Worm (Caenorhabditis elegans) whole organism, young adult: ENCODE results near the gene T08A11.1.
A peak's percentile ranks its signal among the peaks of the same experiment; 100 is the strongest.

Source experiments
- D2030.7 ChIP-seq: fragments of 200-800 bp; sonication (Bioruptor generic); IDR thresholded peaks from 2 replicates; pipeline ENCODE4 v1.3.6; 2022; ENCODE audit warnings: missing genetic modification reagents, missing genetic modification characterization, missing compliant biosample characterization
- F10E7.11 ChIP-seq: sonication (generic microtip); optimal IDR thresholded peaks from 2 replicates; lab custom pipeline; 2017; ENCODE audit warnings: mild to moderate bottlenecking, missing genetic modification characterization, moderate library complexity, missing compliant biosample characterization
- F49E8.2 ChIP-seq: sonication (generic microtip); optimal IDR thresholded peaks from 3 replicates; lab custom pipeline; 2017; ENCODE audit warnings: missing genetic modification characterization, mild to moderate bottlenecking, missing compliant biosample characterization, antibody characterized with exemption, moderate library complexity; ENCODE audit not compliant: insufficient read depth
- F57A8.1 ChIP-seq: fragments of 200-800 bp; sonication (Bioruptor generic); optimal IDR thresholded peaks from 2 replicates; lab custom pipeline; 2018; ENCODE audit warnings: mild to moderate bottlenecking, missing genetic modification characterization, moderate library complexity, missing compliant biosample characterization
- K12H6.12 ChIP-seq: fragments of 200-800 bp; sonication (Bioruptor generic); optimal IDR thresholded peaks from 2 replicates; lab custom pipeline; 2018; ENCODE audit warnings: mild to moderate bottlenecking, missing genetic modification characterization, missing compliant biosample characterization
- T26A5.8 ChIP-seq: sonication (generic microtip); optimal IDR thresholded peaks from 2 replicates; lab custom pipeline; 2016; ENCODE audit warnings: missing genetic modification characterization, missing compliant biosample characterization
- Y53F4B.3 ChIP-seq: fragments of 200-800 bp; sonication (Bioruptor generic); IDR thresholded peaks from 2 replicates; pipeline ENCODE4 v1.3.6; 2022; ENCODE audit warnings: missing genetic modification reagents, missing genetic modification characterization, missing compliant biosample characterization
- attf-6 ChIP-seq: fragments of 200-800 bp; sonication (Bioruptor generic); IDR thresholded peaks from 2 replicates; pipeline ENCODE4 v1.3.6; 2022; ENCODE audit warnings: missing genetic modification reagents, missing genetic modification characterization, missing compliant biosample characterization
- bed-2 ChIP-seq: fragments of 200-800 bp; sonication (Bioruptor generic); IDR thresholded peaks from 2 replicates; pipeline ENCODE4 v1.3.6; 2022; ENCODE audit warnings: missing genetic modification reagents, missing genetic modification characterization, missing compliant biosample characterization
- ceh-27 ChIP-seq: fragments of 200-800 bp; sonication (Bioruptor generic); optimal IDR thresholded peaks from 2 replicates; lab custom pipeline; 2018; ENCODE audit warnings: mild to moderate bottlenecking, missing genetic modification characterization, moderate library complexity, missing compliant biosample characterization
- ceh-79 ChIP-seq: sonication (generic microtip); optimal IDR thresholded peaks from 2 replicates; lab custom pipeline; 2017; ENCODE audit warnings: mild to moderate bottlenecking, missing genetic modification characterization, missing compliant biosample characterization
- chd-7 ChIP-seq: sonication (generic microtip); optimal IDR thresholded peaks from 2 replicates; lab custom pipeline; 2016; ENCODE audit warnings: mild to moderate bottlenecking, missing genetic modification characterization, moderate library complexity, missing compliant biosample characterization
- die-1 ChIP-seq: sonication (generic microtip); optimal IDR thresholded peaks from 2 replicates; lab custom pipeline; 2016; ENCODE audit warnings: missing genotype, mild to moderate bottlenecking, missing genetic modification characterization, missing compliant biosample characterization
- efl-1 ChIP-seq: fragments of 150-350 bp; optimal IDR thresholded peaks from 2 replicates; lab custom pipeline; 2014; ENCODE audit warnings: missing biosample characterization, missing genetic modification reagents, missing genetic modification characterization
- hrde-1 ChIP-seq: sonication (generic microtip); optimal IDR thresholded peaks from 2 replicates; lab custom pipeline; 2016; ENCODE audit warnings: missing genetic modification characterization, mild to moderate bottlenecking, missing compliant biosample characterization, moderate library complexity, missing genotype, missing genetic modification reagents, borderline replicate concordance
- lag-1 ChIP-seq: fragments of 200-800 bp; sonication (Bioruptor generic); IDR thresholded peaks from 2 replicates; pipeline ENCODE4 v1.3.6; 2022; ENCODE audit warnings: missing genetic modification reagents, missing genetic modification characterization, missing compliant biosample characterization
- let-526 ChIP-seq: fragments of 200-800 bp; sonication (Bioruptor generic); IDR thresholded peaks from 2 replicates; pipeline ENCODE4 v1.3.6; 2022; ENCODE audit warnings: missing genetic modification reagents, missing genetic modification characterization, missing compliant biosample characterization
- lin-26 ChIP-seq: fragments of 200-800 bp; sonication (Bioruptor generic); IDR thresholded peaks from 2 replicates; pipeline ENCODE4 v1.3.6; 2022; ENCODE audit warnings: missing genetic modification reagents, missing genetic modification characterization, missing compliant biosample characterization
- lin-35 ChIP-seq, 3 experiments: fragments of 150-350 bp in 2 of 3; sonication (generic microtip) in 1 of 3; optimal IDR thresholded peaks; 2 replicates each; lab custom pipeline; 2014 to 2018; ENCODE audit warnings: missing biosample characterization in 3 of 3, missing genetic modification characterization in 3 of 3, missing genetic modification reagents in 3 of 3
- lsy-27 ChIP-seq: sonication (generic microtip); optimal IDR thresholded peaks from 2 replicates; lab custom pipeline; 2017; ENCODE audit warnings: missing genetic modification characterization, mild to moderate bottlenecking, missing compliant biosample characterization, antibody characterized with exemption, missing genotype, borderline replicate concordance; ENCODE audit not compliant: insufficient read depth
- madf-10 ChIP-seq: sonication (generic microtip); optimal IDR thresholded peaks from 2 replicates; lab custom pipeline; 2016; ENCODE audit warnings: mild to moderate bottlenecking, missing genetic modification characterization, missing compliant biosample characterization
- madf-3 ChIP-seq: fragments of 200-800 bp; sonication (Bioruptor generic); IDR thresholded peaks from 2 replicates; pipeline ENCODE4 v1.3.6; 2022; ENCODE audit warnings: missing genetic modification reagents, missing genetic modification characterization, missing compliant biosample characterization
- mcd-1 ChIP-seq: fragments of 200-800 bp; sonication (Bioruptor generic); IDR thresholded peaks from 2 replicates; pipeline ENCODE4 v1.3.6; 2022; ENCODE audit warnings: missing genetic modification reagents, missing genetic modification characterization, missing compliant biosample characterization
- nhr-179 ChIP-seq: sonication (generic microtip); optimal IDR thresholded peaks from 2 replicates; lab custom pipeline; 2016; ENCODE audit warnings: mild to moderate bottlenecking, missing genetic modification characterization, missing compliant biosample characterization
- nhr-90 ChIP-seq: sonication (generic microtip); optimal IDR thresholded peaks from 2 replicates; lab custom pipeline; 2016; ENCODE audit warnings: missing genotype, mild to moderate bottlenecking, missing genetic modification characterization, missing compliant biosample characterization
- pha-4 ChIP-seq: fragments of 150-350 bp; sonication (generic microtip); optimal IDR thresholded peaks from 2 replicates; lab custom pipeline; 2014; ENCODE audit warnings: missing biosample characterization, missing genetic modification reagents, missing genetic modification characterization
- rcor-1 ChIP-seq: fragments of 200-800 bp; sonication (Bioruptor generic); IDR thresholded peaks from 2 replicates; pipeline ENCODE4 v1.3.6; 2022; ENCODE audit warnings: missing genetic modification reagents, missing genetic modification characterization, missing compliant biosample characterization
- sea-2 ChIP-seq: fragments of 200-800 bp; sonication (Bioruptor generic); IDR thresholded peaks from 2 replicates; pipeline ENCODE4 v1.3.6; 2022; ENCODE audit warnings: missing genetic modification characterization, missing compliant biosample characterization
- snpc-4 ChIP-seq, 5 experiments: fragments of 150-350 bp in 1 of 5; sonication (generic microtip) in 4 of 5; optimal IDR thresholded peaks; 2 replicates each; lab custom pipeline; 2014 to 2018; ENCODE audit warnings: missing genetic modification characterization in 5 of 5, missing biosample characterization in 3 of 5, antibody characterized with exemption in 2 of 5, mild to moderate bottlenecking in 2 of 5, missing compliant biosample characterization in 2 of 5, missing genotype in 2 of 5, moderate library complexity in 2 of 5, missing genetic modification reagents in 1 of 5
- somi-1 ChIP-seq: fragments of 200-800 bp; sonication (Bioruptor generic); optimal IDR thresholded peaks from 2 replicates; lab custom pipeline; 2018; ENCODE audit warnings: mild to moderate bottlenecking, missing genetic modification characterization, missing compliant biosample characterization
- tlf-1 ChIP-seq: fragments of 200-800 bp; sonication (Bioruptor generic); optimal IDR thresholded peaks from 2 replicates; lab custom pipeline; 2018; ENCODE audit warnings: mild to moderate bottlenecking, missing genetic modification characterization, missing compliant biosample characterization
- unc-130 ChIP-seq: sonication (generic microtip); optimal IDR thresholded peaks from 2 replicates; lab custom pipeline; 2016; ENCODE audit warnings: missing genetic modification reagents, missing genetic modification characterization, missing compliant biosample characterization
- zfh-2 ChIP-seq: fragments of 200-800 bp; sonication (Bioruptor generic); conservative IDR thresholded peaks from 2 replicates; pipeline ENCODE4 v1.3.6; 2022; ENCODE audit warnings: missing genetic modification reagents, missing genetic modification characterization, missing compliant biosample characterization
- ztf-25 ChIP-seq: fragments of 200-800 bp; sonication (Bioruptor generic); IDR thresholded peaks from 2 replicates; pipeline ENCODE4 v1.3.6; 2022; ENCODE audit warnings: missing genetic modification reagents, missing genetic modification characterization, missing compliant biosample characterization

T08A11.1 gene

ce11 chrIII:4280215-4281173 is 17.5 kb upstream of the T08A11.1 start, which contains the start of gene sup-26 (continued):
- TF ChIP-seq ceh-27 (GFP tag; lab: Kevin White, UChicago) (no peak), T26A5.8 (tag; lab: Kevin White, UChicago) (no peak), lin-26 (GFP tag; lab: Robert Waterston, UW) (no peak), K12H6.12 (tag; lab: Kevin White, UChicago) (peak; percentile 3), nhr-179 (no peak)

ce11 chrIII:4278203-4278602 is 15.3 kb upstream of the T08A11.1 start:
- TF ChIP-seq F49E8.2 (tag; lab: Kevin White, UChicago) (no peak), unc-130 (GFP tag; lab: Kevin White, UChicago) (no peak), attf-6 (no peak), ztf-25 (no peak), F57A8.1 (GFP tag; lab: Kevin White, UChicago) (no peak), efl-1 (GFP tag; lab: Kevin White, UChicago) (no peak), mcd-1 (GFP tag; lab: Robert Waterston, UW) (no peak), lin-35 (GFP tag; optimal IDR thresholded peaks at IDR 0.05; lab: Kevin White, UChicago) (no peak), F10E7.11 (no peak), madf-10 (tag; lab: Kevin White, UChicago) (no peak), lsy-27 (tag; lab: Kevin White, UChicago) (no peak), bed-2 (GFP tag; lab: Robert Waterston, UW) (no peak), ceh-79 (tag; lab: Kevin White, UChicago) (no peak), madf-3 (GFP tag; lab: Robert Waterston, UW) (no peak), let-526 (GFP tag; lab: Robert Waterston, UW) (no peak), snpc-4 (GFP tag; optimal IDR thresholded peaks at IDR 0.05; lab: Kevin White, UChicago) (no peak), snpc-4 (tag; optimal IDR thresholded peaks at IDR 0.05; lab: Kevin White, UChicago) (no peak), zfh-2 (GFP tag; lab: Robert Waterston, UW) (no peak), pha-4 (tag; lab: Kevin White, UChicago) (no peak), die-1 (tag; lab: Kevin White, UChicago) (no peak), nhr-90 (tag; lab: Kevin White, UChicago) (no peak)
- TF ChIP-seq, all 124 proteins: peak for 0

ce11 chrIII:4277762-4278161 is 14.8 kb upstream of the T08A11.1 start:
- TF ChIP-seq lag-1 (GFP tag; lab: Robert Waterston, UW): no peak
- TF ChIP-seq hrde-1: no peak
- no peak for TF ChIP-seq F49E8.2 (tag; lab: Kevin White, UChicago)
- TF ChIP-seq tlf-1 (GFP tag; lab: Kevin White, UChicago): no peak
- no peak for TF ChIP-seq somi-1 (GFP tag; lab: Kevin White, UChicago)
- TF ChIP-seq rcor-1 (GFP tag; lab: Robert Waterston, UW): no peak
- TF ChIP-seq Y53F4B.3: no peak
- TF ChIP-seq sea-2: no peak
- TF ChIP-seq ceh-79 (tag; lab: Kevin White, UChicago): no peak
- no peak for TF ChIP-seq chd-7
- no peak for TF ChIP-seq D2030.7 (GFP tag; lab: Robert Waterston, UW)
- TF ChIP-seq, all 124 proteins: peak for 0
